Worm (Caenorhabditis elegans): ENCODE results near the gene cyp-33C9.

DNA sequence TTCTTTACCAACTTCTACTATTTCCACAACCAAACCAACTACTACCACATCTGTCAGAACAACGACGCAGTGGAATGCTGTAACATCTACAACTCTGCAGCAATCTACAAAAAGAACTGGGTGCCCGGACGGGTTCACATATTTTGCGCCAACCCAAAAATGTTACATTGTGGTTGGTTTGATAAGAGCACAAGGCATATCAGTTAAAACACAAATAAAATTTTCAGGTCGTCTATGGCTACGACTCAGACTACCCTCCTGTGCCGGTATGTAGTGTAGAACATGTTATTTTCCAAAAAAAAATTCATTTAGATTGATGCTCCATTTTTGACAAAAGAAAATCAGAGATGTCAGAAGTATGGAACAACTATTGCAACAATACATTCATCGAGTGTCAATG lies 24.8 kb upstream of the cyp-33C9 start:
- TF ChIP-seq pax-3 (tag; optimal IDR thresholded peaks at IDR 0.05) (no peak), pag-3 (tag; optimal IDR thresholded peaks at IDR 0.05; ENCODE audit: borderline replicate concordance, insufficient read depth) (no peak), lir-3 (tag; optimal IDR thresholded peaks at IDR 0.05; ENCODE audit: poor library complexity) (no peak), aha-1 (tag; optimal IDR thresholded peaks at IDR 0.05) (no peak)

All from whole organism, L1 larva.